Worm (Caenorhabditis elegans): ENCODE results near the gene C45G9.5.

C45G9.5 gene

ce11 chrIII:5047740-5048139 is at the start of gene C45G9.5:
C45G9.5 (plus strand) TSS chrIII:5048117.
- TF ChIP-seq B0261.1 (tag; optimal IDR thresholded peaks at IDR 0.05): no peak
- TF ChIP-seq nhr-120 (GFP tag; IDR thresholded peaks at IDR 0.05): no peak
- no peak for TF ChIP-seq K11D2.4 (GFP tag; IDR thresholded peaks at IDR 0.05)
- TF ChIP-seq Y67H2A.10 (GFP tag; conservative IDR thresholded peaks at IDR 0.05): no peak
- no peak for TF ChIP-seq madf-10 (tag; optimal IDR thresholded peaks at IDR 0.05)
- peak; percentile 82 for TF ChIP-seq lin-54 (GFP tag; optimal IDR thresholded peaks at IDR 0.05)
- no peak for TF ChIP-seq ztf-25 (GFP tag; IDR thresholded peaks at IDR 0.05)
- no peak for TF ChIP-seq hlh-12 (tag; optimal IDR thresholded peaks at IDR 0.05)
- peak; percentile 86 for TF ChIP-seq F33H1.4 (GFP tag; IDR thresholded peaks at IDR 0.05)
- no peak for TF ChIP-seq ccch-3 (GFP tag; optimal IDR thresholded peaks at IDR 0.05)
- no peak for TF ChIP-seq unc-130 (GFP tag; optimal IDR thresholded peaks at IDR 0.05)
- peak; percentile 90 for TF ChIP-seq madf-6 (GFP tag; IDR thresholded peaks at IDR 0.05)
- no peak for TF ChIP-seq hsf-1 (GFP tag; IDR thresholded peaks at IDR 0.05)
- no peak for TF ChIP-seq egl-44 (GFP tag; IDR thresholded peaks at IDR 0.05)
- no peak for TF ChIP-seq ztf-3 (GFP tag; optimal IDR thresholded peaks at IDR 0.05)
- no peak for TF ChIP-seq aptf-2 (GFP tag; conservative IDR thresholded peaks at IDR 0.05)
- TF ChIP-seq lin-40 (tag; optimal IDR thresholded peaks at IDR 0.05): no peak
- TF ChIP-seq atf-7 (tag; optimal IDR thresholded peaks at IDR 0.05): no peak
- TF ChIP-seq dpff-1 (tag; optimal IDR thresholded peaks at IDR 0.05): no peak
- TF ChIP-seq him-1 (tag; optimal IDR thresholded peaks at IDR 0.05): peak; percentile 18
- TF ChIP-seq repo-1 (tag; optimal IDR thresholded peaks at IDR 0.05): no peak
- peak; percentile 91 for TF ChIP-seq lsl-1 (GFP tag; optimal IDR thresholded peaks at IDR 0.05)
- no peak for TF ChIP-seq pbrm-1 (GFP tag; IDR thresholded peaks at IDR 0.05)
- no peak for TF ChIP-seq T07F8.4 (tag; optimal IDR thresholded peaks at IDR 0.05)
- peak; percentile 8 for TF ChIP-seq efl-1 (GFP tag; optimal IDR thresholded peaks at IDR 0.05)
- no peak for TF ChIP-seq zim-3 (tag; optimal IDR thresholded peaks at IDR 0.05)
- no peak for TF ChIP-seq C17E4.6 (GFP tag; IDR thresholded peaks at IDR 0.05)
- TF ChIP-seq egl-18 (GFP tag; IDR thresholded peaks at IDR 0.05): no peak
- no peak for TF ChIP-seq ets-4 (GFP tag; optimal IDR thresholded peaks at IDR 0.05)
- no peak for TF ChIP-seq snpc-1.1 (tag; optimal IDR thresholded peaks at IDR 0.05; ENCODE audit: insufficient read depth)
- no peak for TF ChIP-seq attf-5 (GFP tag; optimal IDR thresholded peaks at IDR 0.05)
- no peak for TF ChIP-seq F39B2.1 (GFP tag; IDR thresholded peaks at IDR 0.05)
- TF ChIP-seq die-1 (tag; optimal IDR thresholded peaks at IDR 0.05): no peak
- peak; percentile 85 for TF ChIP-seq xnd-1 (tag; optimal IDR thresholded peaks at IDR 0.05)
- no peak for TF ChIP-seq mes-4 (tag; optimal IDR thresholded peaks at IDR 0.05)
- TF ChIP-seq akir-1 (GFP tag; optimal IDR thresholded peaks at IDR 0.05): no peak
- no peak for TF ChIP-seq nhr-90 (tag; optimal IDR thresholded peaks at IDR 0.05)
- TF ChIP-seq F57A8.1 (GFP tag; optimal IDR thresholded peaks at IDR 0.05): no peak
- no peak for TF ChIP-seq athp-1 (tag; optimal IDR thresholded peaks at IDR 0.05)
- no peak for TF ChIP-seq nfyb-1 (GFP tag; IDR thresholded peaks at IDR 0.05)
- TF ChIP-seq lin-26 (GFP tag; IDR thresholded peaks at IDR 0.05): no peak
- TF ChIP-seq F55B11.4 (tag; optimal IDR thresholded peaks at IDR 0.05; ENCODE audit: borderline replicate concordance, insufficient read depth): no peak
- no peak for TF ChIP-seq gei-17 (GFP tag; optimal IDR thresholded peaks at IDR 0.05)
- TF ChIP-seq ztf-22 (GFP tag; optimal IDR thresholded peaks at IDR 0.05): no peak
- TF ChIP-seq B0035.1 (tag; optimal IDR thresholded peaks at IDR 0.05): no peak
- TF ChIP-seq B0336.3 (GFP tag; IDR thresholded peaks at IDR 0.05): no peak
- TF ChIP-seq Y53F4B.3 (GFP tag; IDR thresholded peaks at IDR 0.05): no peak
